Worm (Caenorhabditis elegans): Measurements from ENCODE around the gene ZC412.10.

DNA sequence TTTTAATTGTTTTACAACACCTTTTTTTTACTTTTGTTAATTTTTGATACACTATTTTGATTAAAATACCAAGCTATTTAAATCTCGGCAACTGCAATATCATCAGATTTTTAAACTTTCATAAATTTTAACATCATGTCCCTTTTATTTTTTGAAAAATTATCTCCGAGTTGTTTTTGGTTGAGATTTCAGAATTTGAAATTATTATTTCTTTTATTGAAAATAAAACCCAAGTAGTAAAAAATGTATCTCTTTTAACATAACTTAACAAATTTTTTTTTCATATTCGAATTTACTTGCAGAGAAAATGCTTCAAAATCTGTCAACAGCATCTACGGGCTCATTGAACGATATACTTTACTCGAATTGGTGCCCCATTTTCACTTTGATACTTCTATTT is 39.0 kb upstream of the ZC412.10 start, which contains the start of gene H12D21.11:
- TF ChIP-seq ham-2 (GFP tag; optimal IDR thresholded peaks at IDR 0.05) (no peak), ces-1 (GFP tag; optimal IDR thresholded peaks at IDR 0.05) (no peak), lsy-2 (tag; optimal IDR thresholded peaks at IDR 0.05) (no peak)

Data from whole organism, mixed stage, embryonic.